Worm (Caenorhabditis elegans) whole organism, L3 larva: ENCODE data around the gene F54C9.11.

Experiments
- ceh-82 ChIP-seq: fragments of 150-350 bp; optimal IDR thresholded peaks from 2 replicates; lab custom pipeline; 2014; ENCODE audit warnings: missing biosample characterization, missing genetic modification characterization
- fos-1 ChIP-seq: fragments of 150-350 bp; optimal IDR thresholded peaks from 2 replicates; lab custom pipeline; 2014; ENCODE audit warnings: missing biosample characterization, missing genetic modification characterization

DNA sequence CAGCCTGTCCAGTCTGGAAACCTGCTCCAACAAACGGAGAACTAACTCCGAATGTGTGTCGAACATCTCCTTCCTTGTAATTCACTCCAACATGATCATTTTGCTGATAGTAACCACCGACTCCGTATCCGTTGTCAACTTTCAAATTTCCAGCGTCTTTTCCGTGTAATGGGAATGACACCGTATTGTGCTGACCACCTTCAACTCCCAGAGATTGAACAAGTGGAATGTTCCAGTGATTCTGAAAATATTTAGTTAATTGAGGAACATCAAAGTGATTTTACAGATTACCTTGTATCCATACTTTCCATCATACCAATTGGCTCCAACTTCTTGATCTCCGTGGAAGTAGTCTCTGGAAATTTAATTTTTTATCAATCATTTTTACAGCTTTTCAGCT lies 43.0 kb upstream of the F54C9.11 start:
- TF ChIP-seq fos-1 (tag; lab: Kevin White, UChicago), result no peak
- TF ChIP-seq ceh-82 (tag; lab: Kevin White, UChicago), result no peak
